Worm (Caenorhabditis elegans) whole organism, midembryonic: ENCODE data around the gene chil-13.

ENCODE experiments used
- T22C8.4 ChIP-seq: fragments of 200-800 bp; sonication (Bioruptor generic); IDR thresholded peaks from 2 replicates; pipeline ENCODE4 v1.3.6; 2022; ENCODE audit warnings: missing genetic modification characterization, missing compliant biosample characterization
- cog-1 ChIP-seq: sonication (generic microtip); optimal IDR thresholded peaks from 2 replicates; lab custom pipeline; 2016; ENCODE audit warnings: missing genetic modification characterization, missing compliant biosample characterization
- flt-1 ChIP-seq: fragments of 200-800 bp; sonication (Bioruptor generic); IDR thresholded peaks from 2 replicates; pipeline ENCODE4 v1.3.6; 2022; ENCODE audit warnings: missing genetic modification characterization, missing compliant biosample characterization
- tab-1 ChIP-seq: fragments of 200-800 bp; sonication (Bioruptor generic); IDR thresholded peaks from 2 replicates; pipeline ENCODE4 v1.3.6; 2022; ENCODE audit warnings: missing genetic modification characterization, missing compliant biosample characterization
- ztf-23 ChIP-seq: fragments of 200-800 bp; sonication (Bioruptor generic); IDR thresholded peaks from 2 replicates; pipeline ENCODE4 v1.3.6; 2022; ENCODE audit warnings: missing genetic modification reagents, missing genetic modification characterization, missing compliant biosample characterization
- ztf-29 ChIP-seq: fragments of 200-800 bp; sonication (Bioruptor generic); IDR thresholded peaks from 2 replicates; pipeline ENCODE4 v1.3.6; 2022; ENCODE audit warnings: missing genetic modification reagents, missing genetic modification characterization, missing compliant biosample characterization

DNA sequence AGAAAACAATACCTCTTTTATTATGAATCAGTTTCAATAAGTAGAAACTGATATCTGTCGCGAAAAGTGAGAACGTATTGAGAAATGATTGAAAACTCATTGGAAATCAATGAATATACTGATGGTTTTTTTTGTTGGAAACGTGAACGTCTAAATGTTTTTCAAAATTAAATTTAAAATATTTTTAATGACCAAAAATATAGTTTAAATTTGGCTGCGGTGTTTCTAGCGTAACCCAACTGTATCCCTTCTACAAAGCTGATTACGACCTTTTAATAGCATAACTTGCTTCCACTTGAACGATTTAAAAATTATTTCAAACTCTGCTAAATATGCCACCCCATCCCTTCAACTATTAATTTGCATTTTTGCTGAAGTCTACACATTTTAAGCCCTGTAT lies 26.6 kb downstream of the chil-13 start, which contains the start of gene M176.9:
- no peak for TF ChIP-seq ztf-23 (GFP tag; lab: Robert Waterston, UW)
- no peak for TF ChIP-seq T22C8.4
- no peak for TF ChIP-seq flt-1 (GFP tag; lab: Robert Waterston, UW)
- TF ChIP-seq tab-1 (GFP tag; lab: Robert Waterston, UW), result no peak
- TF ChIP-seq ztf-29, result no peak
- no peak for TF ChIP-seq cog-1 (tag; lab: Kevin White, UChicago)
